Fruit fly (Drosophila melanogaster) whole organism, pupa: ENCODE data around the gene kni.

Experiments
- CG10348 ChIP-seq: fragments of 200-800 bp; sonication (Bioruptor generic); IDR thresholded peaks from 2 replicates; pipeline ENCODE4 v1.3.6; 2022; ENCODE audit warnings: missing biosample characterization, missing genetic modification characterization
- CG15710 ChIP-seq: fragments of 200-800 bp; sonication (Bioruptor generic); optimal IDR thresholded peaks from 2 replicates; lab custom pipeline; 2018; ENCODE audit warnings: missing biosample characterization, mild to moderate bottlenecking, missing genetic modification characterization, moderate library complexity
- CG34367 ChIP-seq: fragments of 200-800 bp; sonication (Bioruptor generic); optimal IDR thresholded peaks from 2 replicates; lab custom pipeline; 2018; ENCODE audit warnings: missing biosample characterization, mild to moderate bottlenecking, missing genetic modification characterization
- CG4496 ChIP-seq: fragments of 200-800 bp; sonication (Bioruptor generic); IDR thresholded peaks from 3 replicates; pipeline ENCODE4 v1.3.6; 2022; ENCODE audit warnings: missing biosample characterization, missing genetic modification characterization
- CG8159 ChIP-seq: fragments of 200-800 bp; sonication (Bioruptor generic); optimal IDR thresholded peaks from 3 replicates; lab custom pipeline; 2018; ENCODE audit warnings: missing biosample characterization, mild to moderate bottlenecking, missing genetic modification characterization, moderate library complexity
- CG9948 ChIP-seq: fragments of 200-800 bp; sonication (Bioruptor generic); optimal IDR thresholded peaks from 2 replicates; lab custom pipeline; 2018; ENCODE audit warnings: missing biosample characterization, mild to moderate bottlenecking, missing genetic modification characterization, moderate library complexity
- EcR ChIP-seq: fragments of 200-800 bp; sonication (Bioruptor generic); optimal IDR thresholded peaks from 3 replicates; lab custom pipeline; 2019; ENCODE audit warnings: missing biosample characterization, missing genetic modification characterization, mild to moderate bottlenecking, moderate library complexity, missing genetic modification reagents

- TF ChIP-seq CG34367 (tag; lab: Kevin White, UChicago) (no peak), CG15710 (tag; lab: Kevin White, UChicago) (no peak), CG10348 (GFP tag; lab: Robert Waterston, UW) (no peak), CG8159 (tag; lab: Kevin White, UChicago) (no peak), CG4496 (no peak), EcR (no peak), CG9948 (no peak)
Observed at dm6 chr3L:20671659-20672058, 23.5 kb downstream of the kni start.
